Worm (Caenorhabditis elegans) whole organism, L4 larva: ENCODE results near the gene srbc-38.

Experiments
- F10B5.3 ChIP-seq: sonication (generic microtip); optimal IDR thresholded peaks from 2 replicates; lab custom pipeline; 2016; ENCODE audit warnings: mild to moderate bottlenecking, missing genetic modification characterization, missing compliant biosample characterization
- F49E8.2 ChIP-seq: sonication (generic microtip); optimal IDR thresholded peaks from 2 replicates; lab custom pipeline; 2016; ENCODE audit warnings: missing compliant biosample characterization, mild to moderate bottlenecking, missing genetic modification characterization, borderline replicate concordance
- Y48G9A.11 ChIP-seq: fragments of 200-800 bp; sonication (Bioruptor generic); IDR thresholded peaks from 2 replicates; pipeline ENCODE4 v1.3.6; 2022; ENCODE audit warnings: missing genetic modification reagents, missing genetic modification characterization, missing compliant biosample characterization
- ZK337.2 ChIP-seq: fragments of 200-800 bp; sonication (Bioruptor generic); IDR thresholded peaks from 2 replicates; pipeline ENCODE4 v1.3.6; 2022; ENCODE audit warnings: missing genetic modification reagents, missing genetic modification characterization, missing compliant biosample characterization
- aha-1 ChIP-seq: fragments of 150-350 bp; peaks from one replicate; lab custom pipeline; 2014; ENCODE audit warnings: missing biosample characterization, missing genetic modification characterization
- aly-2 ChIP-seq: sonication (generic microtip); optimal IDR thresholded peaks from 2 replicates; lab custom pipeline; 2018; ENCODE audit warnings: missing biosample characterization, missing genetic modification characterization
- ceh-44 ChIP-seq: fragments of 200-800 bp; sonication (Bioruptor generic); IDR thresholded peaks from 2 replicates; pipeline ENCODE4 v1.3.6; 2022; ENCODE audit warnings: missing genetic modification reagents, missing genetic modification characterization, missing compliant biosample characterization
- ceh-62 ChIP-seq: sonication (generic microtip); optimal IDR thresholded peaks from 2 replicates; lab custom pipeline; 2017; ENCODE audit warnings: missing biosample characterization, missing genetic modification characterization
- ctbp-1 ChIP-seq: fragments of 200-800 bp; sonication (Bioruptor generic); IDR thresholded peaks from 2 replicates; pipeline ENCODE4 v1.3.6; 2022; ENCODE audit warnings: missing genetic modification reagents, missing genetic modification characterization, missing compliant biosample characterization
- daf-8 ChIP-seq: fragments of 200-800 bp; sonication (Bioruptor generic); IDR thresholded peaks from 2 replicates; pipeline ENCODE4 v1.3.6; 2022; ENCODE audit warnings: missing genetic modification characterization, missing compliant biosample characterization
- dmd-6 ChIP-seq: fragments of 200-800 bp; sonication (Bioruptor generic); IDR thresholded peaks from 2 replicates; pipeline ENCODE4 v1.3.6; 2022; ENCODE audit warnings: missing genetic modification reagents, missing genetic modification characterization, missing compliant biosample characterization
- duxl-1 ChIP-seq: sonication (generic microtip); optimal IDR thresholded peaks from 2 replicates; lab custom pipeline; 2016; ENCODE audit warnings: mild to moderate bottlenecking, missing genetic modification characterization, moderate library complexity, missing compliant biosample characterization; ENCODE audit not compliant: poor library complexity
- dve-1 ChIP-seq: sonication (generic microtip); optimal IDR thresholded peaks from 2 replicates; lab custom pipeline; 2017; ENCODE audit warnings: antibody characterized with exemption, mild to moderate bottlenecking, missing genetic modification characterization, missing compliant biosample characterization; ENCODE audit not compliant: insufficient read depth
- egl-27 ChIP-seq: sonication (generic microtip); optimal IDR thresholded peaks from 3 replicates; lab custom pipeline; 2017; ENCODE audit warnings: missing biosample characterization, missing genetic modification reagents, missing genetic modification characterization
- fkh-10 ChIP-seq: fragments of 150-350 bp; optimal IDR thresholded peaks from 2 replicates; lab custom pipeline; 2014; ENCODE audit warnings: missing biosample characterization, missing genetic modification reagents, missing genetic modification characterization
- gei-8 ChIP-seq: fragments of 200-800 bp; sonication (Bioruptor generic); optimal IDR thresholded peaks from 2 replicates; lab custom pipeline; 2018; ENCODE audit warnings: mild to moderate bottlenecking, missing genetic modification characterization, missing compliant biosample characterization
- hif-1 ChIP-seq, 2 experiments: sonication (generic microtip); optimal IDR thresholded peaks; 2 replicates each; lab custom pipeline; 2016 to 2017; ENCODE audit warnings: missing compliant biosample characterization in 2 of 2, missing genetic modification characterization in 2 of 2, missing genetic modification reagents in 2 of 2, missing genotype in 2 of 2, mild to moderate bottlenecking in 1 of 2
- hlh-30 ChIP-seq: sonication (generic microtip); optimal IDR thresholded peaks from 2 replicates; lab custom pipeline; 2017; ENCODE audit warnings: antibody characterized with exemption, mild to moderate bottlenecking, missing genetic modification characterization, missing compliant biosample characterization; ENCODE audit not compliant: insufficient read depth
- hmg-1.1 ChIP-seq: fragments of 200-800 bp; sonication (Bioruptor generic); IDR thresholded peaks from 2 replicates; pipeline ENCODE4 v1.3.6; 2022; ENCODE audit warnings: missing genetic modification reagents, missing genetic modification characterization, missing compliant biosample characterization
- lin-1 ChIP-seq: fragments of 200-800 bp; sonication (Bioruptor generic); IDR thresholded peaks from 2 replicates; pipeline ENCODE4 v1.3.6; 2022; ENCODE audit warnings: missing genetic modification reagents, missing genetic modification characterization, missing compliant biosample characterization
- lin-15B ChIP-seq: fragments of 150-350 bp; sonication (generic microtip); optimal IDR thresholded peaks from 3 replicates; lab custom pipeline; 2014; ENCODE audit warnings: missing biosample characterization, missing genetic modification characterization
- lir-3 ChIP-seq: sonication (generic microtip); optimal IDR thresholded peaks from 2 replicates; lab custom pipeline; 2016; ENCODE audit warnings: mild to moderate bottlenecking, missing genetic modification characterization, missing compliant biosample characterization
- mdl-1 ChIP-seq, 2 experiments: fragments of 150-350 bp in 1 of 2; sonication (generic microtip) in 1 of 2; optimal IDR thresholded peaks; 2 replicates each; lab custom pipeline; 2014 to 2017; ENCODE audit warnings: missing biosample characterization in 2 of 2, missing genetic modification characterization in 2 of 2
- mes-2 ChIP-seq: sonication (generic microtip); optimal IDR thresholded peaks from 2 replicates; lab custom pipeline; 2016; ENCODE audit warnings: missing genotype, mild to moderate bottlenecking, missing genetic modification characterization, missing compliant biosample characterization; ENCODE audit not compliant: poor library complexity, severe bottlenecking
- mxl-3 ChIP-seq: fragments of 200-800 bp; sonication (Bioruptor generic); optimal IDR thresholded peaks from 2 replicates; lab custom pipeline; 2018; ENCODE audit warnings: mild to moderate bottlenecking, missing genetic modification characterization, missing compliant biosample characterization
- nhr-102 ChIP-seq: sonication (generic microtip); optimal IDR thresholded peaks from 2 replicates; lab custom pipeline; 2016; ENCODE audit warnings: mild to moderate bottlenecking, missing genetic modification characterization, moderate library complexity, missing compliant biosample characterization
- nhr-111 ChIP-seq: fragments of 200-800 bp; sonication (Bioruptor generic); optimal IDR thresholded peaks from 2 replicates; lab custom pipeline; 2018; ENCODE audit warnings: mild to moderate bottlenecking, missing genetic modification characterization, missing compliant biosample characterization
- nhr-237 ChIP-seq: sonication (generic microtip); optimal IDR thresholded peaks from 2 replicates; lab custom pipeline; 2017; ENCODE audit warnings: missing biosample characterization, missing genetic modification characterization
- nhr-28 ChIP-seq: fragments of 150-350 bp; optimal IDR thresholded peaks from 2 replicates; lab custom pipeline; 2014; ENCODE audit warnings: missing biosample characterization, missing genetic modification characterization
- nhr-48 ChIP-seq: sonication (generic microtip); optimal IDR thresholded peaks from 2 replicates; lab custom pipeline; 2016; ENCODE audit warnings: mild to moderate bottlenecking, missing genetic modification characterization, missing compliant biosample characterization
- nhr-76 ChIP-seq: fragments of 150-350 bp; optimal IDR thresholded peaks from 2 replicates; lab custom pipeline; 2014; ENCODE audit warnings: missing biosample characterization, missing genetic modification characterization
- nhr-77 ChIP-seq: fragments of 150-350 bp; optimal IDR thresholded peaks from 2 replicates; lab custom pipeline; 2014; ENCODE audit warnings: missing biosample characterization, missing genetic modification characterization
- pha-4 ChIP-seq, 2 experiments: fragments of 150-350 bp in 1 of 2; fragments of 200-800 bp in 1 of 2; sonication (Bioruptor generic) in 1 of 2; IDR thresholded peaks in 1 of 2; optimal IDR thresholded peaks in 1 of 2; 2 replicates each; pipeline versions ENCODE4 v1.3.6 to Lab custom; 2014 to 2022; ENCODE audit warnings: missing genetic modification characterization in 2 of 2, missing genetic modification reagents in 2 of 2, missing biosample characterization in 1 of 2, missing compliant biosample characterization in 1 of 2
- php-3 ChIP-seq: fragments of 200-800 bp; sonication (Bioruptor generic); IDR thresholded peaks from 2 replicates; pipeline ENCODE4 v1.3.6; 2022; ENCODE audit warnings: missing genetic modification reagents, missing genetic modification characterization, missing compliant biosample characterization
- rbr-2 ChIP-seq: sonication (generic microtip); optimal IDR thresholded peaks from 2 replicates; lab custom pipeline; 2016; ENCODE audit warnings: missing genotype, missing genetic modification characterization, missing compliant biosample characterization
- set-16 ChIP-seq: fragments of 200-800 bp; sonication (Bioruptor generic); IDR thresholded peaks from 2 replicates; pipeline ENCODE4 v1.3.6; 2022; ENCODE audit warnings: missing genetic modification reagents, missing genetic modification characterization, missing compliant biosample characterization
- spr-3 ChIP-seq: fragments of 200-800 bp; sonication (Bioruptor generic); optimal IDR thresholded peaks from 2 replicates; lab custom pipeline; 2018; ENCODE audit warnings: mild to moderate bottlenecking, missing genetic modification characterization, missing compliant biosample characterization
- unc-130 ChIP-seq: sonication (generic microtip); optimal IDR thresholded peaks from 2 replicates; lab custom pipeline; 2016; ENCODE audit warnings: missing genetic modification reagents, missing genetic modification characterization, missing compliant biosample characterization
- unc-39 ChIP-seq: sonication (generic microtip); optimal IDR thresholded peaks from 2 replicates; lab custom pipeline; 2017; ENCODE audit warnings: missing biosample characterization, missing genetic modification characterization
- zfp-2 ChIP-seq: sonication (generic microtip); optimal IDR thresholded peaks from 2 replicates; lab custom pipeline; 2016; ENCODE audit warnings: mild to moderate bottlenecking, missing genetic modification characterization, missing compliant biosample characterization
- zip-2 ChIP-seq: fragments of 150-350 bp; optimal IDR thresholded peaks from 2 replicates; lab custom pipeline; 2014; ENCODE audit warnings: missing biosample characterization, missing genetic modification characterization

srbc-38 gene

DNA sequence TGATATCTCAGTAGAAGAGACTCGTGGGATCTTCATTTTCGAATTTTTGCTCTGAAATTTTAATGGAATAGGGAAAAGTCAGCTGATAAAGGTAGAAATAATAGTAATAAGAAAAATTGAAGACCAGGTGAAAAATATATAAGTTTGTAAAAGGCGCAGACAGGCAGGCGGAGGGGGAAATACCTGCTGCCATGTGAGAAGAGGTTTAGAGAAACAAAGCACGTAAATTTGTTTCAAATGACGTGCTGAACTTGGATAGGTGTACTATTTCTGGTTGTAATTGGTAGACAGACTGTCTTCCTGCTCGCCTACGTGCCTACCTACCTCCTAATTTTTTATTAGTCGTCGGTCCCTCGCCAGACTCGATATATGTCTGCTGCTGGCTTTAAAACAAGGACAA is 39.6 kb upstream of the srbc-38 start, which contains the start of gene nhr-180:
Gene nhr-180, minus strand, starts transcription at position 52 of the 400 bp plus-strand sequence.
- TF ChIP-seq mxl-3 (GFP tag; lab: Kevin White, UChicago) (peak; percentile 33), nhr-77 (tag; lab: Kevin White, UChicago) (peak; percentile 6), mdl-1 (tag; optimal IDR thresholded peaks at IDR 0.05; lab: Kevin White, UChicago) (peak; percentile 37 to 74), pha-4 (GFP tag; IDR thresholded peaks at IDR 0.05; lab: Robert Waterston, UW) (no peak), pha-4 (tag; optimal IDR thresholded peaks at IDR 0.05; lab: Kevin White, UChicago) (no peak), mes-2 (tag; lab: Kevin White, UChicago) (no peak), nhr-28 (tag; lab: Kevin White, UChicago) (peak; percentile 39), dmd-6 (GFP tag; lab: Robert Waterston, UW) (peak; percentile 61; the same call in 1 of the 2 replicates), nhr-48 (no peak), hlh-30 (tag; lab: Kevin White, UChicago) (peak; percentile 69), aha-1 (peak; percentile 13), hmg-1.1 (0 out of 2 replicates have a peak, but pooled peaks have one; percentile 12), duxl-1 (peak; percentile 58), nhr-102 (no peak)

DNA sequence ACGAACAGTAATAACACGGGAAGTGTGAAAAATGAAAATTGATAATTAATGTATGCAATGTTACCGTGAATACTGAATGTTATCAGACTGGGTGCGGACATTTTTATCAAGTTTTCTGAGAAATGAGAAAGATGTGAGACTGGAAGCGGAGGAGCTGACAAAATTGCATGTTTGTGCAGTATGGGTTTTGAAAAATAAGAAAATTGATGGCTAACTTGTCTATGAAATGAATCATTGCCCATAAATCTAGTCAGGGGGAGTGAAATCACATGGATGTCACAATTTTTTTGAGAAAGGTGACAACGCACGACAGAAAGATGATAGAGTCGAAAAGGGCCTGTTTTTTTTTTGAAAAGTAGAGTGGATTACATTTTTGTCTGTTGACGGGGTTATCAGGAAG is 35.7 kb upstream of the srbc-38 start, which contains the start of gene sru-24:
Gene sru-24, minus strand, starts transcription at position 101 of the 400 bp plus-strand sequence.
- TF ChIP-seq nhr-28 (tag; lab: Kevin White, UChicago) = no peak
- no peak for TF ChIP-seq nhr-237 (tag; lab: Kevin White, UChicago)
- no peak for TF ChIP-seq daf-8 (GFP tag; lab: Robert Waterston, UW)
- no peak for TF ChIP-seq lir-3 (tag; lab: Kevin White, UChicago)
- no peak for TF ChIP-seq F49E8.2 (tag; lab: Kevin White, UChicago)

DNA sequence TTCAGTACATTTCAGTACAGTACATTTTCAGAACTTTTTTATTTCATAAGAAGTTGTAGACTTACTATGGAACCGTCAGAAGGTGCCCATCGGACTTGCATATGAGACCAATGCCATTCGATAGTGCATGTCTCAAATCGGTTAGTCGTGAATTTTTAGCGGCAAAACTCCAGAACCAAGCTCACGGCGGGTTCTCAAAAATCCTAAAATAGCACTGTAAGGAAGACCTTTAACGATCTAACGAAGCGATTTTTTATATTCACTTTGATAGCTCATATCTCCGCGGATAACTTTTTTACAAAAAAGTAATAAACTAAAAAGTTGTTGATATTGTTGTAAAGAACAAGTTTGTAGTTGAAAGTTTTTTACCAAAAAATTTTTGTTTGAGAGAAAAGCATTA is 32.8 kb upstream of the srbc-38 start, which contains the start of gene sru-25:
Gene sru-25, minus strand, starts transcription at position 101 of the 400 bp plus-strand sequence.
- TF ChIP-seq unc-130 (GFP tag; lab: Kevin White, UChicago) = no peak
- no peak for TF ChIP-seq dmd-6 (GFP tag; lab: Robert Waterston, UW)
- TF ChIP-seq php-3 = no peak
- TF ChIP-seq fkh-10 (GFP tag; lab: Kevin White, UChicago) = no peak

DNA sequence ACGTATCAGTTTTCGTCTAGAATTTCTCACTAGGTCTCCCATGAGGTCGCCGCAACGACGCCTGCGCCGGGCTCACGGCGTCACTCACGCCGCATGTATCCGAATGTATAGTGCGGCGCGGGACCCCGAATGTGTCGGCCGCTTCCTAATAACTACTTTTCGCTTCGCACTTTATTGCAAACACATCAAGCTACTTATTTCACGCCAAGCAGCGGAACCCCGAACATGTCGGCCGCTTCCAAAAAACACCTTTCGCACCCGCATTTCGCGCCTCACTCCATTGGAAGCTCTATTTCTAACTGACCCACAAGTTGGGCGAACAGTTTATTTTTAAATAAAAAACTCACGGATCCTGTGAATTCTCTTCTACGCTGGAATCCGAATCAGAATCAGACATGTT is 30.9 kb upstream of the srbc-38 start:
- TF ChIP-seq aha-1 (no peak), hif-1 (tag; optimal IDR thresholded peaks at IDR 0.05; lab: Kevin White, UChicago) (no peak), ctbp-1 (GFP tag; lab: Robert Waterston, UW) (no peak), gei-8 (no peak), fkh-10 (GFP tag; lab: Kevin White, UChicago) (no peak), egl-27 (tag; lab: Kevin White, UChicago) (no peak), aly-2 (tag; lab: Kevin White, UChicago) (no peak), mxl-3 (GFP tag; lab: Kevin White, UChicago) (no peak), dve-1 (tag; lab: Kevin White, UChicago) (no peak), nhr-111 (GFP tag; lab: Kevin White, UChicago) (no peak)
- TF ChIP-seq, all 104 proteins: peak for 0

DNA sequence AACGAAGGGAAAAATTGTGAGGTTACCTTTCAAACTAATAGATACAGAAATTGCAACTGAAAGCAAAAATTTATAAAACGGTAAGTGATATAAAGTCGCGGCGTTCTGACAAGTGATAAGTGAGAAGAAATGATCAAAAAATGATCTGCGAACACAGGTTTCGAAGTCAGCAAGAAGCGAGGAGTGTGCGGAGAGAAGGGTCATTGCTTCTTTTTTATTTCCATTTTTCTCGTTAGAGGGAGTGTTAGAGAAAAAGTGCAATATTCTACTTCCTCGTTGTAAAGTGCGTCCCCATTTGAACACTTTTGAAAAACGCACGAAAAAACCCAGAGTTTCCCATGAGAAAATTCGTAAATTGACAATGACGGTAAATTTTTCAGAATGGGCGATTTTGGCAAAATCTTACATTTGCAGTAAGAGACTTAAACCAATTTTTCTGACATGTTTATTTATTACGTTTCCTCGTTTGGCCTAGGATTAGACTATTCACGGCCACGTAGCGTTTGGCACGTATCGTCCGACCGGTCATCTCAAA is 30.4 kb upstream of the srbc-38 start, which contains the start of the genes fbxa-72 and srx-21:
Gene fbxa-72, minus strand, starts transcription at position 204 of the 535 bp plus-strand sequence.
Gene srx-21, plus strand, starts transcription at position 485 of the 535 bp plus-strand sequence.
- TF ChIP-seq mes-2 (tag; lab: Kevin White, UChicago) (peak; percentile 44), spr-3 (GFP tag; lab: Kevin White, UChicago) (no peak), ceh-62 (tag; lab: Kevin White, UChicago) (no peak), ceh-44 (GFP tag; lab: Robert Waterston, UW) (no peak), lin-1 (GFP tag; lab: Robert Waterston, UW) (no peak), ZK337.2 (no peak), F10B5.3 (no peak), unc-39 (no peak), hmg-1.1 (no peak), nhr-48 (no peak), rbr-2 (no peak), nhr-28 (tag; lab: Kevin White, UChicago) (peak; percentile 90), lin-15B (tag; lab: Kevin White, UChicago) (no peak), daf-8 (GFP tag; lab: Robert Waterston, UW) (no peak), hlh-30 (tag; lab: Kevin White, UChicago) (no peak), nhr-76 (tag; lab: Kevin White, UChicago) (no peak), Y48G9A.11 (GFP tag; lab: Robert Waterston, UW) (no peak), zfp-2 (tag; lab: Kevin White, UChicago) (no peak), set-16 (no peak), zip-2 (tag; lab: Kevin White, UChicago) (no peak)
